Fruit fly (Drosophila melanogaster) whole organism, embryonic: ENCODE data around the gene Tsen34.

Experiments used
- Adf1 ChIP-seq: fragments of 200-800 bp; sonication (Bioruptor generic); IDR thresholded peaks from 2 replicates; pipeline ENCODE4 v1.3.6; 2022; ENCODE audit warnings: missing biosample characterization, missing genetic modification characterization
- CG10274 ChIP-seq: fragments of 200-800 bp; sonication (Bioruptor generic); optimal IDR thresholded peaks from 3 replicates; lab custom pipeline; 2017; ENCODE audit warnings: missing biosample characterization, mild to moderate bottlenecking, missing genetic modification characterization
- CG12391 ChIP-seq: fragments of 200-800 bp; sonication (Bioruptor generic); optimal IDR thresholded peaks from 3 replicates; lab custom pipeline; 2018; ENCODE audit warnings: missing biosample characterization, mild to moderate bottlenecking, missing genetic modification characterization, moderate library complexity
- CG13296 ChIP-seq: fragments of 200-800 bp; sonication (Bioruptor generic); optimal IDR thresholded peaks from 3 replicates; lab custom pipeline; 2018; ENCODE audit warnings: missing biosample characterization, mild to moderate bottlenecking, missing genetic modification characterization
- CG15073 ChIP-seq: fragments of 200-800 bp; sonication (Bioruptor generic); optimal IDR thresholded peaks from 2 replicates; lab custom pipeline; 2016; ENCODE audit warnings: missing biosample characterization, missing genetic modification characterization
- CG18476 ChIP-seq: fragments of 200-800 bp; sonication (Bioruptor generic); optimal IDR thresholded peaks from 2 replicates; lab custom pipeline; 2016; ENCODE audit warnings: missing biosample characterization, mild to moderate bottlenecking, missing genetic modification characterization
- CG2712 ChIP-seq: fragments of 200-800 bp; optimal IDR thresholded peaks from 3 replicates; lab custom pipeline; 2019; ENCODE audit warnings: missing biosample characterization, mild to moderate bottlenecking, missing genetic modification characterization, moderate library complexity
- CG30431 ChIP-seq: fragments of 200-800 bp; sonication (Bioruptor generic); optimal IDR thresholded peaks from 2 replicates; lab custom pipeline; 2017; ENCODE audit warnings: missing biosample characterization, missing genetic modification characterization
- CG3281 ChIP-seq: fragments of 200-800 bp; sonication (Bioruptor generic); optimal IDR thresholded peaks from 3 replicates; lab custom pipeline; 2017; ENCODE audit warnings: missing biosample characterization, mild to moderate bottlenecking, missing genetic modification characterization
- CG3847 ChIP-seq: fragments of 200-800 bp; sonication (Bioruptor generic); IDR thresholded peaks from 2 replicates; pipeline ENCODE4 v1.3.6; 2022; ENCODE audit warnings: missing biosample characterization, missing genetic modification characterization
- CG42726 ChIP-seq: fragments of 200-800 bp; sonication (Bioruptor generic); IDR thresholded peaks from 2 replicates; pipeline ENCODE4 v1.3.6; 2022; ENCODE audit warnings: missing biosample characterization, missing genetic modification characterization; ENCODE audit not compliant: partially characterized antibody
- CG4424 ChIP-seq: fragments of 200-800 bp; sonication (Bioruptor generic); optimal IDR thresholded peaks from 3 replicates; lab custom pipeline; 2016; ENCODE audit warnings: missing biosample characterization, missing genetic modification characterization
- CG9876 ChIP-seq: fragments of 200-800 bp; sonication (Bioruptor generic); optimal IDR thresholded peaks from 2 replicates; lab custom pipeline; 2016; ENCODE audit warnings: missing biosample characterization, missing genetic modification characterization
- Dad ChIP-seq: fragments of 200-800 bp; sonication (Bioruptor generic); optimal IDR thresholded peaks from 3 replicates; lab custom pipeline; 2016; ENCODE audit warnings: missing biosample characterization, missing genetic modification characterization
- Gug ChIP-seq: fragments of 200-800 bp; sonication (Bioruptor generic); IDR thresholded peaks from 4 replicates; pipeline ENCODE4 v1.3.6; 2022; ENCODE audit warnings: missing biosample characterization, missing genetic modification characterization
- HLH3B ChIP-seq: fragments of 200-800 bp; sonication (Bioruptor generic); IDR thresholded peaks from 2 replicates; pipeline ENCODE4 v1.3.6; 2022; ENCODE audit warnings: missing biosample characterization, missing genetic modification characterization
- MBD-R2 ChIP-seq: fragments of 200-800 bp; sonication (Bioruptor generic); IDR thresholded peaks from 2 replicates; pipeline ENCODE4 v1.3.6; 2022; ENCODE audit warnings: missing biosample characterization, missing genetic modification characterization
- NFAT ChIP-seq: fragments of 200-800 bp; sonication (Bioruptor generic); IDR thresholded peaks from 2 replicates; pipeline ENCODE4 v1.3.6; 2022; ENCODE audit warnings: missing biosample characterization, missing genetic modification characterization
- Nf-YC ChIP-seq: fragments of 200-800 bp; optimal IDR thresholded peaks from 3 replicates; lab custom pipeline; 2019; ENCODE audit warnings: missing biosample characterization, mild to moderate bottlenecking, missing genetic modification characterization, moderate library complexity
- NfI ChIP-seq: fragments of 200-800 bp; sonication (Bioruptor generic); optimal IDR thresholded peaks from 3 replicates; lab custom pipeline; 2018; ENCODE audit warnings: missing biosample characterization, mild to moderate bottlenecking, missing genetic modification characterization, moderate library complexity
- Oaz ChIP-seq: fragments of 200-800 bp; sonication (Bioruptor generic); IDR thresholded peaks from 2 replicates; pipeline ENCODE4 v1.3.6; 2022; ENCODE audit warnings: missing biosample characterization, missing genetic modification characterization
- Oli ChIP-seq: fragments of 200-800 bp; sonication (Bioruptor generic); optimal IDR thresholded peaks from 2 replicates; lab custom pipeline; 2018; ENCODE audit warnings: missing biosample characterization, mild to moderate bottlenecking, missing genetic modification characterization, moderate library complexity
- Tbp ChIP-seq: fragments of >200 bp; optimal IDR thresholded peaks from 2 replicates; lab custom pipeline; 2018; ENCODE audit warnings: missing biosample characterization, missing genetic modification characterization
- ato ChIP-seq: fragments of 200-800 bp; sonication (Bioruptor generic); IDR thresholded peaks from 2 replicates; pipeline ENCODE4 v1.3.6; 2022; ENCODE audit warnings: missing biosample characterization, missing genetic modification characterization; ENCODE audit not compliant: partially characterized antibody
- crol ChIP-seq: fragments of 200-800 bp; sonication (Bioruptor generic); IDR thresholded peaks from 2 replicates; pipeline ENCODE4 v1.3.6; 2022; ENCODE audit warnings: missing biosample characterization, missing genetic modification characterization
- dimm ChIP-seq: fragments of 200-800 bp; sonication (Bioruptor generic); IDR thresholded peaks from 2 replicates; pipeline ENCODE4 v1.3.6; 2022; ENCODE audit warnings: missing biosample characterization, missing genetic modification characterization
- dysf ChIP-seq: fragments of 200-800 bp; sonication (Bioruptor generic); IDR thresholded peaks from 3 replicates; pipeline ENCODE4 v1.3.6; 2022; ENCODE audit warnings: missing biosample characterization, missing genetic modification characterization
- ems ChIP-seq: fragments of 200-800 bp; sonication (Bioruptor generic); optimal IDR thresholded peaks from 3 replicates; lab custom pipeline; 2016; ENCODE audit warnings: missing biosample characterization, missing genetic modification characterization
- ind ChIP-seq: fragments of 200-800 bp; sonication (Bioruptor generic); optimal IDR thresholded peaks from 3 replicates; lab custom pipeline; 2016; ENCODE audit warnings: missing biosample characterization, missing genetic modification characterization
- insv ChIP-seq, 2 experiments: fragments of 200-800 bp; sonication (Bioruptor generic); optimal IDR thresholded peaks; 3 replicates each; lab custom pipeline; 2016 to 2018; ENCODE audit warnings: missing biosample characterization in 2 of 2, missing genetic modification characterization in 2 of 2
- inv ChIP-seq: fragments of 200-800 bp; sonication (Bioruptor generic); IDR thresholded peaks from 2 replicates; pipeline ENCODE4 v1.3.6; 2022; ENCODE audit warnings: missing biosample characterization, missing genetic modification characterization; ENCODE audit not compliant: partially characterized antibody
- knrl ChIP-seq: fragments of 200-800 bp; sonication (Bioruptor generic); IDR thresholded peaks from 3 replicates; pipeline ENCODE4 v1.3.6; 2022; ENCODE audit warnings: missing biosample characterization, missing genetic modification characterization; ENCODE audit not compliant: partially characterized antibody
- nau ChIP-seq: fragments of 200-800 bp; sonication (Bioruptor generic); optimal IDR thresholded peaks from 3 replicates; lab custom pipeline; 2017; ENCODE audit warnings: missing biosample characterization, mild to moderate bottlenecking, missing genetic modification characterization, missing genetic modification reagents
- org-1 ChIP-seq: fragments of 200-800 bp; sonication (Bioruptor generic); optimal IDR thresholded peaks from 2 replicates; lab custom pipeline; 2017; ENCODE audit warnings: missing biosample characterization, missing genetic modification characterization
- p53 ChIP-seq: fragments of 200-800 bp; sonication (Bioruptor generic); optimal IDR thresholded peaks from 2 replicates; lab custom pipeline; 2016; ENCODE audit warnings: missing biosample characterization, missing genetic modification characterization
- pan ChIP-seq, 4 experiments: fragments of >200 bp in 3 of 4; fragments of 200-800 bp in 1 of 4; sonication (Bioruptor generic) in 1 of 4; optimal IDR thresholded peaks in 3 of 4; IDR thresholded peaks in 1 of 4; 2 replicates each; pipeline versions ENCODE4 v1.3.6 to Lab custom; 2017 to 2022; ENCODE audit warnings: missing biosample characterization in 2 of 4, missing genetic modification characterization in 2 of 4, mixed read lengths in 1 of 4
- peb ChIP-seq: fragments of 200-800 bp; sonication (Bioruptor generic); IDR thresholded peaks from 2 replicates; pipeline ENCODE4 v1.3.6; 2022; ENCODE audit warnings: missing biosample characterization, missing genetic modification characterization
- pros ChIP-seq: fragments of 200-800 bp; sonication (Bioruptor generic); optimal IDR thresholded peaks from 3 replicates; lab custom pipeline; 2019; ENCODE audit warnings: missing biosample characterization, mild to moderate bottlenecking, missing genetic modification characterization, moderate library complexity
- pzg ChIP-seq: fragments of 200-800 bp; sonication (Bioruptor generic); optimal IDR thresholded peaks from 3 replicates; lab custom pipeline; 2018; ENCODE audit warnings: missing biosample characterization, mild to moderate bottlenecking, missing genetic modification characterization, moderate library complexity
- repo ChIP-seq: fragments of 200-800 bp; sonication (Bioruptor generic); optimal IDR thresholded peaks from 2 replicates; lab custom pipeline; 2016; ENCODE audit warnings: missing biosample characterization, missing genetic modification characterization
- rib ChIP-seq: fragments of 200-800 bp; sonication (Bioruptor generic); IDR thresholded peaks from 2 replicates; pipeline ENCODE4 v1.3.6; 2022; ENCODE audit warnings: missing biosample characterization, missing genetic modification characterization
- sd ChIP-seq: fragments of 200-800 bp; sonication (Bioruptor generic); optimal IDR thresholded peaks from 3 replicates; lab custom pipeline; 2018; ENCODE audit warnings: missing biosample characterization, mild to moderate bottlenecking, missing genetic modification characterization, moderate library complexity
- sens-2 ChIP-seq: fragments of 200-800 bp; sonication (Bioruptor generic); IDR thresholded peaks from 2 replicates; pipeline ENCODE4 v1.3.6; 2022; ENCODE audit warnings: missing biosample characterization, missing genetic modification characterization
- sr ChIP-seq: fragments of 200-800 bp; sonication (Bioruptor generic); IDR thresholded peaks from 3 replicates; pipeline ENCODE4 v1.3.6; 2022; ENCODE audit warnings: missing biosample characterization, missing genetic modification characterization
- stc ChIP-seq: fragments of 200-800 bp; sonication (Bioruptor generic); IDR thresholded peaks from 2 replicates; pipeline ENCODE4 v1.3.6; 2022; ENCODE audit warnings: missing biosample characterization, missing genetic modification characterization
- tap ChIP-seq: fragments of 200-800 bp; optimal IDR thresholded peaks from 3 replicates; lab custom pipeline; 2019; ENCODE audit warnings: missing biosample characterization, mild to moderate bottlenecking, missing genetic modification characterization, moderate library complexity
- toy ChIP-seq: fragments of 200-800 bp; sonication (Bioruptor generic); IDR thresholded peaks from 2 replicates; pipeline ENCODE4 v1.3.6; 2022; ENCODE audit warnings: missing biosample characterization, missing genetic modification characterization
- z ChIP-seq: fragments of 200-800 bp; sonication (Bioruptor generic); IDR thresholded peaks from 3 replicates; pipeline ENCODE4 v1.3.6; 2022; ENCODE audit warnings: missing biosample characterization, missing genetic modification characterization

Tsen34 gene

dm6 chr3L:14761837-14762785, at the start of gene Tsen34, which contains the start of gene Mgat4a (continued):
- TF ChIP-seq insv (GFP tag; optimal IDR thresholded peaks at IDR 0.05; lab: Kevin White, UChicago) = peak in 1 of 2 experiments; percentile 78
- no peak for TF ChIP-seq CG42726 (GFP tag; lab: Robert Waterston, UW)
- TF ChIP-seq sens-2 = no peak
- no peak for TF ChIP-seq toy
- TF ChIP-seq CG12391 = no peak
- peak; percentile 87 for TF ChIP-seq rib (GFP tag; lab: Robert Waterston, UW)
- no peak for TF ChIP-seq crol
- no peak for TF ChIP-seq Nf-YC (tag; lab: Kevin White, UChicago)
- peak; percentile 16; the same call in 1 of the 2 replicates for TF ChIP-seq CG3847
- TF ChIP-seq CG4424 (GFP tag; lab: Kevin White, UChicago) = no peak
- no peak for TF ChIP-seq CG10274 (GFP tag; lab: Kevin White, UChicago)
- no peak for TF ChIP-seq sd (tag; lab: Kevin White, UChicago)
- TF ChIP-seq CG30431 = no peak
- peak; percentile 87 for TF ChIP-seq sr (GFP tag; lab: Robert Waterston, UW)
- no peak for TF ChIP-seq nau (GFP tag; lab: Kevin White, UChicago)
- TF ChIP-seq ato (GFP tag; lab: Robert Waterston, UW) = 0 out of 2 replicates have a peak, but pooled peaks have one; percentile 55
- TF ChIP-seq pzg (GFP tag; lab: Kevin White, UChicago) = peak; percentile 95
- TF ChIP-seq inv (GFP tag; lab: Robert Waterston, UW) = no peak
- TF ChIP-seq ems (GFP tag; lab: Kevin White, UChicago) = no peak
- no peak for TF ChIP-seq NfI (GFP tag; lab: Kevin White, UChicago)
- no peak for TF ChIP-seq peb (GFP tag; lab: Robert Waterston, UW)
- peak; percentile 55; the same call in 2 of the 3 replicates for TF ChIP-seq knrl (GFP tag; lab: Robert Waterston, UW)
- peak; percentile 41; the same call in 1 of the 3 replicates for TF ChIP-seq dysf (GFP tag; lab: Robert Waterston, UW)
- TF ChIP-seq CG13296 (GFP tag; lab: Kevin White, UChicago) = peak; percentile 82
- no peak for TF ChIP-seq pan (optimal IDR thresholded peaks at IDR 0.05; lab: Kevin White, UChicago)
- TF ChIP-seq pan (GFP tag; optimal IDR thresholded peaks at IDR 0.05 in 1 of 2, IDR thresholded peaks at IDR 0.05 in 1 of 2) = peak in 1 of 2 experiments; percentile 24
- TF ChIP-seq HLH3B (GFP tag; lab: Robert Waterston, UW) = no peak
- peak; percentile 15 for TF ChIP-seq tap (tag; lab: Kevin White, UChicago)
- TF ChIP-seq p53 (GFP tag; lab: Kevin White, UChicago) = no peak
- peak; percentile 78 for TF ChIP-seq CG3281 (GFP tag; lab: Kevin White, UChicago)
- TF ChIP-seq Oli (tag; lab: Kevin White, UChicago) = no peak
- TF ChIP-seq NFAT = peak; percentile 65
- TF ChIP-seq Gug (GFP tag; lab: Robert Waterston, UW) = no peak
- TF ChIP-seq Oaz = no peak
- TF ChIP-seq CG18476 = peak; percentile 15
- no peak for TF ChIP-seq pros (GFP tag; lab: Kevin White, UChicago)
- no peak for TF ChIP-seq dimm (GFP tag; lab: Robert Waterston, UW)
- TF ChIP-seq z (GFP tag; lab: Robert Waterston, UW) = no peak
- TF ChIP-seq Tbp (GFP tag; lab: Kevin White, UChicago) = no peak
- TF ChIP-seq stc (GFP tag; lab: Robert Waterston, UW) = no peak
- peak; percentile 46 for TF ChIP-seq org-1 (GFP tag; lab: Kevin White, UChicago)
- TF ChIP-seq MBD-R2 (GFP tag; lab: Robert Waterston, UW) = no peak; the same call in none of the 2 replicates
- TF ChIP-seq repo (GFP tag; lab: Kevin White, UChicago) = peak; percentile 3
- no peak for TF ChIP-seq CG15073 (GFP tag; lab: Kevin White, UChicago)
- peak; percentile 48; the same call in 1 of the 2 replicates for TF ChIP-seq Adf1
- peak; percentile 10 for TF ChIP-seq CG2712 (tag; lab: Kevin White, UChicago)
- TF ChIP-seq ind (GFP tag; lab: Kevin White, UChicago) = no peak
- peak; percentile 46 for TF ChIP-seq Dad (GFP tag; lab: Kevin White, UChicago)
- TF ChIP-seq CG9876 (GFP tag; lab: Kevin White, UChicago) = peak; percentile 17
